Fruit fly (Drosophila melanogaster): ENCODE measurements around the gene CG18823.

Gene CG18823

dm6 chrX:1011543-1012085, 21.3 kb downstream of the CG18823 start, which contains the start of the genes TfIIA-S-2 and CG14631:
TfIIA-S-2 (minus strand) TSS chrX:1011643.
CG14631 (plus strand) TSS chrX:1012035.
- TF ChIP-seq CG8478 (optimal IDR thresholded peaks at IDR 0.05) (no peak), CTCF (optimal IDR thresholded peaks at IDR 0.05) (no peak)

dm6 chrX:1026511-1026910, 36.2 kb downstream of the CG18823 start, which contains the start of the genes CG32814, CG11638 and CG3021:
CG32814 (minus strand) TSS chrX:1026700.
CG11638 (minus strand) TSS chrX:1026703.
CG3021 (plus strand) TSS chrX:1026791.
- TF ChIP-seq CG8478 (optimal IDR thresholded peaks at IDR 0.05) (no peak), CTCF (optimal IDR thresholded peaks at IDR 0.05) (peak in 1 of 2 experiments; percentile 13)

DNA sequence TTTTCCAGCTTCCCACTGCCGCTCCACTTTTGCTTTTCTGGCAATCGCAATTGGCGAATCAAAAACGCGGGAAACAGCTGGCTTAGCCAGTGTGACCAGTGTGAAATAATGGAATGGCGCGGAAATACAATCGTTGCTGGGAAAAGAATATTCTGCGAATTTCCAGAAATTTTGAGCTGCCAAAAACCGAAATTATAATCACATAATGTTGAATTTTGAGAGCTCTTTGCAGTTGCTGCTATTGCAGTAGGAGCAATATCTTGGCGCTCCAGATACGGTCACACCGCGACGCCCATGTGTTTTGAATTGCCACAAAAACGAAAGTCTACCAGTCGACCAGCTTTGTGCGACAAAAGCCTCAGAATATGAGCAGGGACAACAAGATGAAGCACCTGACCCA, 40.2 kb downstream of the CG18823 start, which contains the start of the genes Cdc45 and Rpp21:
Gene Cdc45 (minus strand): TSS at position 79 of the 400 bp plus-strand sequence.
Gene Rpp21 (plus strand): TSS at position 281 of the 400 bp plus-strand sequence.
- TF ChIP-seq CG8478 (optimal IDR thresholded peaks at IDR 0.05) = no peak
- peak in 1 of 2 experiments; percentile 28 for TF ChIP-seq CTCF (optimal IDR thresholded peaks at IDR 0.05)

dm6 chrX:1031196-1031595, 40.9 kb downstream of the CG18823 start, which contains the start of gene CG14630:
CG14630 (plus strand) TSS chrX:1031496.
- no peak for TF ChIP-seq CG8478 (optimal IDR thresholded peaks at IDR 0.05)
- no peak for TF ChIP-seq CTCF (optimal IDR thresholded peaks at IDR 0.05)

- no peak for TF ChIP-seq CG8478 (optimal IDR thresholded peaks at IDR 0.05)
- TF ChIP-seq CTCF (optimal IDR thresholded peaks at IDR 0.05) = no peak
These were observed 42.7 kb downstream of the CG18823 start for dm6 chrX:1033066-1033465.
